Worm (Caenorhabditis elegans) whole organism, L4 larva: ENCODE data around the gene gakh-1.

Experiments
- dpl-1 ChIP-seq: fragments of 150-350 bp; optimal IDR thresholded peaks from 2 replicates; lab custom pipeline; 2014; ENCODE audit warnings: missing biosample characterization, missing genetic modification reagents, missing genetic modification characterization
- egl-27 ChIP-seq: sonication (generic microtip); optimal IDR thresholded peaks from 3 replicates; lab custom pipeline; 2017; ENCODE audit warnings: missing biosample characterization, missing genetic modification reagents, missing genetic modification characterization
- pqm-1 ChIP-seq: sonication (generic microtip); optimal IDR thresholded peaks from 2 replicates; lab custom pipeline; 2017; ENCODE audit warnings: missing biosample characterization, missing genetic modification characterization
- skn-1 ChIP-seq: fragments of 150-350 bp; optimal IDR thresholded peaks from 2 replicates; lab custom pipeline; 2014; ENCODE audit warnings: missing biosample characterization, missing genetic modification characterization
- tag-97 ChIP-seq: fragments of 200-800 bp; sonication (Bioruptor generic); IDR thresholded peaks from 2 replicates; pipeline ENCODE4 v1.3.6; 2022; ENCODE audit warnings: missing genetic modification characterization, missing compliant biosample characterization
- unc-62 ChIP-seq, 3 experiments: fragments of 150-350 bp in 1 of 3; sonication (generic microtip); optimal IDR thresholded peaks in 2 of 3; peaks in 1 of 3; 1 replicate in 1 of 3; 2 replicates in 2 of 3; lab custom pipeline; 2014 to 2017; ENCODE audit warnings: missing biosample characterization in 3 of 3, missing genetic modification characterization in 3 of 3, missing genetic modification reagents in 3 of 3, missing genotype in 1 of 3
- zag-1 ChIP-seq: fragments of 150-350 bp; optimal IDR thresholded peaks from 2 replicates; lab custom pipeline; 2014; ENCODE audit warnings: missing biosample characterization, missing genetic modification characterization

- TF ChIP-seq unc-62 (GFP tag; optimal IDR thresholded peaks at IDR 0.05 in 1 of 2; lab: Kevin White, UChicago) = peak in 1 of 2 experiments; percentile 82
- TF ChIP-seq unc-62 (tag; optimal IDR thresholded peaks at IDR 0.05; lab: Kevin White, UChicago) = no peak
- no peak for TF ChIP-seq dpl-1
- TF ChIP-seq pqm-1 (tag; lab: Kevin White, UChicago) = no peak
- no peak for TF ChIP-seq skn-1 (tag; lab: Kevin White, UChicago)
- no peak for TF ChIP-seq egl-27 (tag; lab: Kevin White, UChicago)
- TF ChIP-seq zag-1 (tag; lab: Kevin White, UChicago) = no peak
- no peak for TF ChIP-seq tag-97 (GFP tag; lab: Robert Waterston, UW)
Observed at ce11 chrX:5764739-5765138, 17.6 kb upstream of the gakh-1 start.
